Worm (Caenorhabditis elegans) whole organism, L1 larva: ENCODE results near the gene T19H5.7.

Experiments
- C34B4.2 ChIP-seq: sonication (generic microtip); optimal IDR thresholded peaks from 2 replicates; lab custom pipeline; 2017; ENCODE audit warnings: mild to moderate bottlenecking, missing genetic modification characterization, missing compliant biosample characterization
- alr-1 ChIP-seq: fragments of 200-800 bp; sonication (Bioruptor generic); optimal IDR thresholded peaks from 2 replicates; lab custom pipeline; 2018; ENCODE audit warnings: borderline replicate concordance, mild to moderate bottlenecking, missing genetic modification characterization, missing compliant biosample characterization
- blmp-1 ChIP-seq: fragments of 150-350 bp; optimal IDR thresholded peaks from 2 replicates; lab custom pipeline; 2014; ENCODE audit warnings: missing biosample characterization, missing genetic modification characterization
- ceh-63 ChIP-seq: fragments of 200-800 bp; sonication (Bioruptor generic); optimal IDR thresholded peaks from 2 replicates; lab custom pipeline; 2018; ENCODE audit warnings: mild to moderate bottlenecking, missing genetic modification characterization, missing compliant biosample characterization
- ceh-8 ChIP-seq: fragments of 200-800 bp; sonication (Bioruptor generic); optimal IDR thresholded peaks from 2 replicates; lab custom pipeline; 2018; ENCODE audit warnings: mild to moderate bottlenecking, missing genetic modification characterization, moderate library complexity, missing compliant biosample characterization
- ceh-88 ChIP-seq: fragments of 200-800 bp; sonication (Bioruptor generic); IDR thresholded peaks from 2 replicates; pipeline ENCODE4 v1.3.6; 2022; ENCODE audit warnings: missing genetic modification characterization, missing compliant biosample characterization
- ceh-90 ChIP-seq: sonication (generic microtip); optimal IDR thresholded peaks from 2 replicates; lab custom pipeline; 2016; ENCODE audit warnings: missing genetic modification characterization, missing compliant biosample characterization
- dsc-1 ChIP-seq: sonication (generic microtip); optimal IDR thresholded peaks from 2 replicates; lab custom pipeline; 2016; ENCODE audit warnings: mild to moderate bottlenecking, missing genetic modification characterization, missing compliant biosample characterization
- efl-1 ChIP-seq, 4 experiments: fragments of 150-350 bp; optimal IDR thresholded peaks in 3 of 4; peaks in 1 of 4; 1 replicate in 1 of 4; 2 replicates in 3 of 4; lab custom pipeline; 2014; ENCODE audit warnings: missing biosample characterization in 2 of 4, missing genetic modification characterization in 2 of 4, missing genetic modification reagents in 2 of 4
- efl-3 ChIP-seq: fragments of 200-800 bp; sonication (Bioruptor generic); optimal IDR thresholded peaks from 2 replicates; lab custom pipeline; 2018; ENCODE audit warnings: mild to moderate bottlenecking, missing genetic modification characterization, missing compliant biosample characterization
- fkh-10 ChIP-seq: sonication (generic microtip); optimal IDR thresholded peaks from 2 replicates; lab custom pipeline; 2017; ENCODE audit warnings: missing biosample characterization, missing genetic modification reagents, missing genetic modification characterization
- fkh-4 ChIP-seq: sonication (generic microtip); optimal IDR thresholded peaks from 2 replicates; lab custom pipeline; 2016; ENCODE audit warnings: missing compliant biosample characterization, missing genetic modification characterization, borderline replicate concordance
- fkh-8 ChIP-seq: sonication (generic microtip); optimal IDR thresholded peaks from 2 replicates; lab custom pipeline; 2016; ENCODE audit warnings: mild to moderate bottlenecking, missing genetic modification characterization, missing compliant biosample characterization
- irx-1 ChIP-seq: sonication (generic microtip); optimal IDR thresholded peaks from 2 replicates; lab custom pipeline; 2016; ENCODE audit warnings: missing genetic modification characterization, missing compliant biosample characterization
- lin-13 ChIP-seq: fragments of 150-350 bp; optimal IDR thresholded peaks from 2 replicates; lab custom pipeline; 2014; ENCODE audit warnings: missing biosample characterization, missing genetic modification reagents, missing genetic modification characterization
- lin-14 ChIP-seq: fragments of 200-800 bp; sonication (Bioruptor generic); optimal IDR thresholded peaks from 2 replicates; lab custom pipeline; 2018; ENCODE audit warnings: mild to moderate bottlenecking, missing genetic modification characterization, moderate library complexity, missing compliant biosample characterization
- lsy-2 ChIP-seq, 2 experiments: fragments of 150-350 bp; optimal IDR thresholded peaks; 2 replicates each; lab custom pipeline; 2014; ENCODE audit warnings: missing biosample characterization in 2 of 2, missing genetic modification characterization in 2 of 2
- mep-1 ChIP-seq: fragments of 150-350 bp; optimal IDR thresholded peaks from 2 replicates; lab custom pipeline; 2014; ENCODE audit warnings: missing biosample characterization, missing genetic modification characterization
- nhr-20 ChIP-seq: sonication (generic microtip); optimal IDR thresholded peaks from 2 replicates; lab custom pipeline; 2016; ENCODE audit warnings: mild to moderate bottlenecking, missing genetic modification characterization, missing compliant biosample characterization
- nhr-28 ChIP-seq: fragments of 150-350 bp; optimal IDR thresholded peaks from 2 replicates; lab custom pipeline; 2014; ENCODE audit warnings: missing biosample characterization, missing genetic modification characterization
- nhr-47 ChIP-seq: sonication (generic microtip); optimal IDR thresholded peaks from 2 replicates; lab custom pipeline; 2016; ENCODE audit warnings: mild to moderate bottlenecking, missing genetic modification characterization, moderate library complexity, missing compliant biosample characterization
- nhr-71 ChIP-seq: sonication (generic microtip); optimal IDR thresholded peaks from 2 replicates; lab custom pipeline; 2016; ENCODE audit warnings: mild to moderate bottlenecking, missing genetic modification characterization, moderate library complexity, missing compliant biosample characterization
- nhr-76 ChIP-seq: sonication (generic microtip); optimal IDR thresholded peaks from 2 replicates; lab custom pipeline; 2017; ENCODE audit warnings: missing biosample characterization, missing genetic modification characterization
- nhr-84 ChIP-seq: sonication (generic microtip); optimal IDR thresholded peaks from 2 replicates; lab custom pipeline; 2017; ENCODE audit warnings: missing biosample characterization, missing genetic modification characterization
- pax-3 ChIP-seq: fragments of 200-800 bp; sonication (Bioruptor generic); optimal IDR thresholded peaks from 2 replicates; lab custom pipeline; 2018; ENCODE audit warnings: mild to moderate bottlenecking, missing genetic modification characterization, moderate library complexity, missing compliant biosample characterization
- pqm-1 ChIP-seq: sonication (generic microtip); optimal IDR thresholded peaks from 3 replicates; lab custom pipeline; 2017; ENCODE audit warnings: missing biosample characterization, missing genetic modification characterization
- snpc-4 ChIP-seq: fragments of 150-350 bp; optimal IDR thresholded peaks from 2 replicates; lab custom pipeline; 2014; ENCODE audit warnings: missing biosample characterization, missing genetic modification characterization
- snu-23 ChIP-seq: sonication (generic microtip); optimal IDR thresholded peaks from 2 replicates; lab custom pipeline; 2016; ENCODE audit warnings: missing genetic modification characterization, missing compliant biosample characterization
- sox-4 ChIP-seq: sonication (generic microtip); optimal IDR thresholded peaks from 2 replicates; lab custom pipeline; 2016; ENCODE audit warnings: missing genetic modification characterization, missing compliant biosample characterization
- sptf-1 ChIP-seq: fragments of 150-350 bp; optimal IDR thresholded peaks from 2 replicates; lab custom pipeline; 2014; ENCODE audit warnings: missing biosample characterization, missing genetic modification characterization
- swsn-7 ChIP-seq: sonication (generic microtip); optimal IDR thresholded peaks from 2 replicates; lab custom pipeline; 2016; ENCODE audit warnings: missing genetic modification characterization, missing compliant biosample characterization
- tlp-1 ChIP-seq: fragments of 150-350 bp; optimal IDR thresholded peaks from 2 replicates; lab custom pipeline; 2014; ENCODE audit warnings: missing biosample characterization, missing genetic modification characterization
- unc-130 ChIP-seq: fragments of 150-350 bp; optimal IDR thresholded peaks from 2 replicates; lab custom pipeline; 2017; ENCODE audit warnings: missing biosample characterization, missing genetic modification characterization, inconsistent platforms
- unc-86 ChIP-seq: sonication (generic microtip); optimal IDR thresholded peaks from 2 replicates; lab custom pipeline; 2016; ENCODE audit warnings: missing genetic modification characterization, missing compliant biosample characterization
- vab-15 ChIP-seq: sonication (generic microtip); optimal IDR thresholded peaks from 2 replicates; lab custom pipeline; 2017; ENCODE audit warnings: missing genotype, mild to moderate bottlenecking, missing genetic modification characterization, missing compliant biosample characterization
- xbp-1 ChIP-seq: sonication (generic microtip); optimal IDR thresholded peaks from 2 replicates; lab custom pipeline; 2016; ENCODE audit warnings: missing genetic modification characterization, missing compliant biosample characterization
- zag-1 ChIP-seq: fragments of 150-350 bp; optimal IDR thresholded peaks from 2 replicates; lab custom pipeline; 2014; ENCODE audit warnings: missing biosample characterization, missing genetic modification characterization

T19H5.7 gene

DNA sequence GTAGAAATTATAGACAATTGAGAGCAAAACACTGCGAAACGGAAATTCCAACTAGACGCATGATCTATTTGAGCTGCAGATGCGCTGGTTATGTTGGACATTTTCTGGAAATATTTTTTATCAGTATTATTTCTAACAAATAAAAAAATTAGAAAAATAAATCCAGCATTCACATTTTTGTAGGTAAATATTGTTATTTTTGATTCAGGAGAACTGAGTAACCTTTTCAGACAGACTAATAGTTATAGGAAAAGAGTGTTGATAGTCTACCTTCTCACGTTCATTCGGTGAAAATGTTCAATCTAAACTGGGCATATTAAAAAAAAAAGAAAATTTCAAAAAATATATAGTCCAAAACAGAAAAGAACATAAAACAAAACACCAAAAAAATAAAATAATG lies 41.7 kb upstream of the T19H5.7 start, which contains the start of gene sra-1:
Gene sra-1 (minus strand): TSS at position 101 of the 400 bp plus-strand sequence.
- TF ChIP-seq ceh-8 (no peak), efl-3 (no peak), sox-4 (tag; lab: Kevin White, UChicago) (no peak), snpc-4 (tag; lab: Kevin White, UChicago) (no peak), sptf-1 (tag; lab: Kevin White, UChicago) (no peak), fkh-10 (GFP tag; lab: Kevin White, UChicago) (no peak), alr-1 (tag; lab: Kevin White, UChicago) (no peak), C34B4.2 (tag; lab: Kevin White, UChicago) (no peak), unc-86 (tag; lab: Kevin White, UChicago) (no peak), efl-1 (optimal IDR thresholded peaks at IDR 0.05; lab: Kevin White, UChicago) (no peak), efl-1 (GFP tag; optimal IDR thresholded peaks at IDR 0.05 in 1 of 2; lab: Kevin White, UChicago) (no peak), zag-1 (no peak), vab-15 (no peak), fkh-4 (tag; lab: Kevin White, UChicago) (no peak), nhr-28 (tag; lab: Kevin White, UChicago) (no peak)
- TF ChIP-seq, all 84 proteins: peak for 0

DNA sequence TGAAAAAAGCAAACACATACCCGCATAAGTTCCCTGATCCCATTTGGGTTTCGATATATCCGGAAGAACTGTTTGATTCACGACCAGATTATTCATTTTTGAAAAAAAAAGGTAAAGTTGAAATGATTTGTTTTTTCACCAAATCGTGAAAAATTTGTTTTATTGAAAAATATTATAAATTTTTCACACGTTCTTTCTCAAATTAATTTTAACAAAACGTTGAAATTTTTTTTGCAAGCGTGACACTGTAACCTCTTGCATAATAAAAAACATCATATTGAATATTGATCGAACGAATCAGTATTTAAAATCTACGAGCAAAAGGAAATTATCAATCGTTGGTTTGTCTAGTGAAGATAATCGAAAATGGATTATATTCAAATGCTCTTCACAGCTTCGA lies 38.9 kb upstream of the T19H5.7 start, which contains the start of the genes sfxn-1.1 and AH6.3:
Gene sfxn-1.1 (minus strand): TSS at position 101 of the 400 bp plus-strand sequence.
Gene AH6.3 (plus strand): TSS at position 275 of the 400 bp plus-strand sequence.
- TF ChIP-seq ceh-63 (GFP tag; lab: Kevin White, UChicago) (no peak), efl-3 (no peak), vab-15 (no peak), snu-23 (GFP tag; lab: Kevin White, UChicago) (no peak), ceh-88 (GFP tag; lab: Robert Waterston, UW) (no peak), sox-4 (tag; lab: Kevin White, UChicago) (no peak), lsy-2 (tag; optimal IDR thresholded peaks at IDR 0.05; lab: Kevin White, UChicago) (no peak), nhr-47 (tag; lab: Kevin White, UChicago) (no peak), nhr-76 (no peak), tlp-1 (tag; lab: Kevin White, UChicago) (no peak), mep-1 (tag; lab: Kevin White, UChicago) (no peak), dsc-1 (tag; lab: Kevin White, UChicago) (no peak), xbp-1 (tag; lab: Kevin White, UChicago) (no peak), fkh-8 (no peak), pqm-1 (tag; lab: Kevin White, UChicago) (no peak), nhr-28 (tag; lab: Kevin White, UChicago) (no peak), irx-1 (tag; lab: Kevin White, UChicago) (no peak), nhr-20 (tag; lab: Kevin White, UChicago) (no peak), unc-130 (no peak), nhr-71 (tag; lab: Kevin White, UChicago) (no peak)

ce11 chrII:9516836-9517235 lies 36.9 kb upstream of the T19H5.7 start, which contains the start of gene gcy-1:
Gene gcy-1, minus strand, starts transcription at chrII:9516936.
- TF ChIP-seq efl-1 (optimal IDR thresholded peaks at IDR 0.05; lab: Kevin White, UChicago): no peak
- no peak for TF ChIP-seq efl-1 (GFP tag; optimal IDR thresholded peaks at IDR 0.05 in 1 of 2; lab: Kevin White, UChicago)
- no peak for TF ChIP-seq nhr-84
- no peak for TF ChIP-seq lin-14
- TF ChIP-seq zag-1: no peak
- TF ChIP-seq pax-3 (tag; lab: Kevin White, UChicago): no peak
- TF ChIP-seq lin-13 (GFP tag; lab: Kevin White, UChicago): no peak
- TF ChIP-seq C34B4.2 (tag; lab: Kevin White, UChicago): no peak
- TF ChIP-seq vab-15: no peak
- TF ChIP-seq xbp-1 (tag; lab: Kevin White, UChicago): no peak
- TF ChIP-seq nhr-76: no peak
- TF ChIP-seq swsn-7 (tag; lab: Kevin White, UChicago): no peak
- no peak for TF ChIP-seq ceh-90
- TF ChIP-seq alr-1 (tag; lab: Kevin White, UChicago): no peak
- TF ChIP-seq blmp-1: no peak
- TF ChIP-seq ceh-63 (GFP tag; lab: Kevin White, UChicago): no peak
